Worm (Caenorhabditis elegans) whole organism, L3 larva: ENCODE results near the gene F46F5.10.

Experiments
- R02D3.7 ChIP-seq: fragments of 150-350 bp; optimal IDR thresholded peaks from 2 replicates; lab custom pipeline; 2014; ENCODE audit warnings: missing biosample characterization, missing genetic modification characterization
- ZK546.5 ChIP-seq: sonication (generic microtip); optimal IDR thresholded peaks from 2 replicates; lab custom pipeline; 2017; ENCODE audit warnings: missing biosample characterization, missing genetic modification characterization
- egl-27 ChIP-seq: sonication (generic microtip); optimal IDR thresholded peaks from 4 replicates; lab custom pipeline; 2017; ENCODE audit warnings: missing biosample characterization, missing genetic modification reagents, missing genetic modification characterization
- eor-1 ChIP-seq, 2 experiments: fragments of 150-350 bp; optimal IDR thresholded peaks; 2 replicates each; lab custom pipeline; 2014 to 2018; ENCODE audit warnings: missing biosample characterization in 2 of 2, missing genetic modification characterization in 2 of 2
- fkh-10 ChIP-seq: sonication (generic microtip); optimal IDR thresholded peaks from 2 replicates; lab custom pipeline; 2017; ENCODE audit warnings: missing biosample characterization, missing genetic modification reagents, missing genetic modification characterization
- nhr-23 ChIP-seq: fragments of 150-350 bp; optimal IDR thresholded peaks from 2 replicates; lab custom pipeline; 2014; ENCODE audit warnings: missing biosample characterization, missing genetic modification reagents, missing genetic modification characterization
- pqm-1 ChIP-seq: fragments of 150-350 bp; optimal IDR thresholded peaks from 2 replicates; lab custom pipeline; 2017; ENCODE audit warnings: missing biosample characterization, missing genetic modification characterization, inconsistent platforms
- snpc-4 ChIP-seq: fragments of 150-350 bp; optimal IDR thresholded peaks from 2 replicates; lab custom pipeline; 2014; ENCODE audit warnings: missing biosample characterization, missing genetic modification characterization
- unc-39 ChIP-seq: sonication (generic microtip); optimal IDR thresholded peaks from 4 replicates; lab custom pipeline; 2017; ENCODE audit warnings: missing biosample characterization, missing genetic modification characterization
- unc-62 ChIP-seq: fragments of 150-350 bp; sonication (generic microtip); optimal IDR thresholded peaks from 4 replicates; lab custom pipeline; 2014; ENCODE audit warnings: missing biosample characterization, missing genetic modification reagents, missing genetic modification characterization

DNA sequence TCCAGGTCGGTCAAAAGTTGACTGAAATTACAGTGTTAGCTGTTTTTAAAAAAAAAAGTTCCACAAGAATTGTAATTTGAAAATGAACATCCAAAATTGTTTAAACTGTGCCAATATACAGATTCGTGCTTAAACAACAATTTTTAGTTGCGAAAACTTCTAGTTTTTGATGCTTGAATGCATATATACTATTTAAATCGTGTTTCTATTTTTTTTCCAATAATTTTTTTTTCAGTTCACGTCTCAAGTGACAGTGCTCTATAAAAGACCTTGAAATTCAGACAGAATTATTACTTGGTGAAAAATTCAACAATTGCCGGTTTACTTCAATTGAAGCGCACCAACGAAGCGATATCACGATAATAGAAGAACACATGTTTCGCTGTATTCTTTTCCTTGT is 36.7 kb upstream of the F46F5.10 start, which contains the start of gene F46F5.16:
- TF ChIP-seq fkh-10 (GFP tag; lab: Kevin White, UChicago), result no peak
- no peak for TF ChIP-seq egl-27 (tag; lab: Kevin White, UChicago)
- no peak for TF ChIP-seq snpc-4 (tag; lab: Kevin White, UChicago)
- no peak for TF ChIP-seq unc-39 (tag; lab: Kevin White, UChicago)
- no peak for TF ChIP-seq pqm-1
- no peak for TF ChIP-seq ZK546.5
- TF ChIP-seq R02D3.7 (tag; lab: Kevin White, UChicago), result no peak
- no peak for TF ChIP-seq eor-1 (tag; optimal IDR thresholded peaks at IDR 0.05; lab: Kevin White, UChicago)
- no peak for TF ChIP-seq unc-62 (GFP tag; lab: Kevin White, UChicago)
- TF ChIP-seq nhr-23 (tag; lab: Kevin White, UChicago), result no peak
